Fruit fly (Drosophila melanogaster): ENCODE results near the gene CG17650.

CG17650 gene

DNA sequence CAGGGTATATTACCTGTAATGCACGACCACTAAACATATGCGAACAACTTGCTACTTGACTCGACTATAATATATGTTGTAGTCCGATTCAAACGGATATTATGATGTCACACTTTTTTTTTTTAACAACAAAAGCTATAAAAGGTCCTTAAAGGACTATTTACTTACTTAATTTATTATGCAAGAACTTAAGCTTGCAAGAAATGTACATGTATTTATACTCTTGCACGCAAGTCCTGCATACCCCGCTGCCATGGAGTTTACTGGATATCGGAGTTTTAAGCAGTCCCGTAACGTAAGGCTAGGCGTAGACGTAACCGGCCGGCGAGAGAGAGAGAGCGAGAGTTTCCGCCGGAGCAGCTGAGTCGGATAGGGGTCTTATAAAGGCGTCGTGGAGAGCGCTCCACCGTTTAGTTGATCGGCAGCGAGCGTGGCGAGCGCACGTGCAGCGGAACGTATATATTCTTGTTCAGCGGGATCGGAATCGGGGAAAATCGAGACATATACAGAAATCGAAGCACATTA is 21.8 kb downstream of the CG17650 start:
- TF ChIP-seq psq (optimal IDR thresholded peaks at IDR 0.05) (no peak), insv (optimal IDR thresholded peaks at IDR 0.05) (no peak), Sin3A (optimal IDR thresholded peaks at IDR 0.05) (no peak), Myc (optimal IDR thresholded peaks at IDR 0.05) (no peak), h (optimal IDR thresholded peaks at IDR 0.05) (no peak), ttk (optimal IDR thresholded peaks at IDR 0.05) (no peak)

- TF ChIP-seq h (optimal IDR thresholded peaks at IDR 0.05) = no peak
- no peak for TF ChIP-seq Sin3A (optimal IDR thresholded peaks at IDR 0.05)
- TF ChIP-seq ttk (optimal IDR thresholded peaks at IDR 0.05) = no peak
- TF ChIP-seq psq (optimal IDR thresholded peaks at IDR 0.05) = no peak
- no peak for TF ChIP-seq insv (optimal IDR thresholded peaks at IDR 0.05)
- no peak for TF ChIP-seq Myc (optimal IDR thresholded peaks at IDR 0.05)
Measured at dm6 chr2L:1735133-1735532, 23.8 kb downstream of the CG17650 start.

DNA sequence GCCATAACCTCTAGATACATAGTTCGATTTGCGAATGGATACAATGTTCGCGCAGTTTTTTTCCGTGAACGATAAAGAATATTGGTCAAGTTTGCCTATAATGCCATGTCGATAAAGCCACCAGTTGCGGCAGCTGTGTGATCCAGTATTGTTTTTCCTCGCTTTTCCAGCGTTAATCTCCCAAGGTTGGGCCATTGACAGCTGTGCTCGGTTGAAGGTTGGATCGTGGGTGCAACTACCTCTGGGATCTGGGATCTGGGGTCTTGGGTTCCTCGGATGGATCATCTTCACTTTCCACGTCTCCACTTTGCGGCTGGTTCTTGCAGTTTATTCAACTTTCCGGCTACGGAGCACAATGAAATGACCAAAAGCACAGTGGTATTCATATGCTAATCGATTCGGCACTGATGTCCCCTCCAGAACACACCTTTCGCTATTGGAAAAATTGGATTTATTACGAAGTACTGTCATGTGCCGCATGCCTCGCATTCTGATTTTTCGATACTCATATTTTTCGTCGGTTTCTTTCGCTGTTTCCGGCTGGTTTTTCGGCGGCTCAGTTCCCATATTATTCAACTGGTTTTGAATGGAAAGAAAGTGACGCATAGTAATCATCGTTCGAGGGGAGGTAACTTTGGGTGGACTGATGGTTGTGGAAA is 25.6 kb downstream of the CG17650 start:
- TF ChIP-seq insv (optimal IDR thresholded peaks at IDR 0.05) (no peak), psq (optimal IDR thresholded peaks at IDR 0.05) (no peak), ttk (optimal IDR thresholded peaks at IDR 0.05) (no peak), Sin3A (optimal IDR thresholded peaks at IDR 0.05) (no peak), h (optimal IDR thresholded peaks at IDR 0.05) (no peak), Myc (optimal IDR thresholded peaks at IDR 0.05) (no peak)

DNA sequence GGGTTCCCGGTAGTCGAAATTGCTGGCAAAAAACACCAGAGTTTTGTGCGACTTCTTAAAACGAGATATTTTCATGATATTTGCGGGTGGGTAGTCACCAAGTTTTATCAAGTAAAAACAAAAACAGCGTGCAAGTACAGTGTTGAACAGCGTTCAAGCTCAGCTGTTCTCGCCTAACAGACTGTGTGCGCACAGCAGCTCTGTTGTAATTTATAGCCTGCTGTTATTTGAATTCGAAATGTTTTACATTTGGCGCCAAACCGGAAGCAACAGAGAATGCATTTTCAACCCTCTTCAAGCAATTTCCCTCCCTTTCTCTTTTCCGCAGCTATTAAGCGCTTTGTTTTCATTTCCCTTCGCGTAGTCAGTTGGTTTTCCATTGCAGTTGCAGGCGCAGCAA is 26.7 kb downstream of the CG17650 start, which contains the start of the genes CG17652 and CG17646:
Gene CG17652 (minus strand): TSS at position 168 of the 400 bp plus-strand sequence.
Gene CG17646 (plus strand): TSS at position 336 of the 400 bp plus-strand sequence.
- TF ChIP-seq ttk (optimal IDR thresholded peaks at IDR 0.05) = no peak
- no peak for TF ChIP-seq psq (optimal IDR thresholded peaks at IDR 0.05)
- no peak for TF ChIP-seq Myc (optimal IDR thresholded peaks at IDR 0.05)
- TF ChIP-seq insv (optimal IDR thresholded peaks at IDR 0.05) = no peak

DNA sequence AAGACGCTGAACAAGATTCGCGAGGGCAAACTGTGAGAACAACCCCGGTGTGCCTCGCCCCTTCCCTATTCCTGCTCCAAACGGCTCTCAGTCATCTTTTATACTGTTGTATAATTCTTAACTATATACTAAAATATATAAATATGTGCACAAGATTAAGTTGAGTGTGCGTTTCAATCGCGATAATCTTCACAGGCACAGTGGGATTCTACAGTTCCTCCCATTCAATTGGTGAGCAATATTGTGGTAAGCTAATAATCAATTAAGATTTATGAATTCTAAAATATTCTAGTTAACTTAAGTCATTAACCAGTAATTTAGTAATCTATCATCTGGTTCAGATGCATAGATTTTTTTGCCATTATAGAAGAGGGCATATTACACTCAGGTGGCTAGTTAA is 28.0 kb downstream of the CG17650 start:
- TF ChIP-seq Sin3A (optimal IDR thresholded peaks at IDR 0.05) = no peak

dm6 chr2L:1729607-1730011 is 29.3 kb downstream of the CG17650 start, which contains the start of the genes Eno and CG31937:
Gene Eno (minus strand): TSS chr2L:1729636.
Gene CG31937 (plus strand): TSS chr2L:1729887.
- TF ChIP-seq ttk (optimal IDR thresholded peaks at IDR 0.05) (no peak), Myc (optimal IDR thresholded peaks at IDR 0.05) (no peak), Sin3A (optimal IDR thresholded peaks at IDR 0.05) (no peak), h (optimal IDR thresholded peaks at IDR 0.05) (no peak), psq (optimal IDR thresholded peaks at IDR 0.05) (no peak), insv (optimal IDR thresholded peaks at IDR 0.05) (no peak)

- TF ChIP-seq Sin3A (optimal IDR thresholded peaks at IDR 0.05) (no peak), insv (optimal IDR thresholded peaks at IDR 0.05) (no peak), psq (optimal IDR thresholded peaks at IDR 0.05) (no peak), h (optimal IDR thresholded peaks at IDR 0.05) (no peak), ttk (optimal IDR thresholded peaks at IDR 0.05) (no peak), Myc (optimal IDR thresholded peaks at IDR 0.05) (no peak)
Measured at dm6 chr2L:1728620-1728944, 30.3 kb downstream of the CG17650 start, which contains the start of gene Rrp40. Gene Rrp40 (plus strand): TSS chr2L:1728732.

dm6 chr2L:1727826-1728619 is 30.9 kb downstream of the CG17650 start:
- TF ChIP-seq psq (optimal IDR thresholded peaks at IDR 0.05) (no peak), Myc (optimal IDR thresholded peaks at IDR 0.05) (no peak)

DNA sequence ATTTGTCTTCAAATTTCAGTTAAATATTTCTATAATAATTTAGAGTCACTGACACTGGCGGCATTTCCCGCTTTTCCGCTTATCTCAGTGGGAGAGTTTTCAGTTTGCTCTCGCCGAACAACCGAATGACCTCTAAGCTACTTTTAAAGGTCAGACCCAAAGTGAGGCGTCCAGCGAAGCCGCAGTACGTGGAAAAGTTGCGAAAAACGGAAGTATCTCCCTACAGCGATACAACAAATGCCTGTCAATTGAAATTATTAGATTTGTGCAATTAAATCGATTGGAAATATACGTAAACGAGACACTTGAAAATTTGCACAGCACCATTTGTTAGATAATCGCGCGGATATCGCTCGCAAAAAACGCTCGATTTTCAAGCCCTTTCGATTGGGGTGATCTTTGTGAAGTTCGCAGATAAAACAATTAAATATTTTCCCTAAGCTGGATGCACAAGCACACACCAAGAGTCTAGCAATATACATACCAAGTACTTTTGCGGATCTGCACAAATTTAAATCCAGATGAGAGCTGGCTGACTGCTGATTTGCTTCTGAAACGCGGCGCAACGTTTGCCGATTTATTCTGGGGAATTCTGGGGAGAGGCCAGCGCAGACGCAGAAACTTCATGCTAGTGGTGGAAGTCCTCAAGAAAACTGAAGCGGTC is 31.6 kb downstream of the CG17650 start:
- TF ChIP-seq insv (optimal IDR thresholded peaks at IDR 0.05) (no peak), h (optimal IDR thresholded peaks at IDR 0.05) (no peak), psq (optimal IDR thresholded peaks at IDR 0.05) (no peak), ttk (optimal IDR thresholded peaks at IDR 0.05) (no peak), Sin3A (optimal IDR thresholded peaks at IDR 0.05) (no peak), Myc (optimal IDR thresholded peaks at IDR 0.05) (no peak)

DNA sequence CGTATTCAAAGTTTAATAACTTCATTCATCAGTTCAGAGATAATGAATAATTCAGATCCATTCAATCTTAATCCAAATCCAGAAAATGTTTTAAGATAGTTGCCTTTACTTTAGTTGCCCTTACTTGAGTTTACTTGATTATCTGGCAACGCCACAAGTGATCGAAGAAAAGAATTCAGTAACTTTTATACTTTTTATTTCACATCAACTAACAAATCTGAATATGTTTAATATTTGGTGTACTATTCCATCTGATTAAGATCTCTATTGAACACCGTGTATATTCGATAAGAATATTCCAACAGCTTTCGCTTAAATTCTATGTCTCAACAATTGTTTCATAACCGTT is 34.3 kb downstream of the CG17650 start:
- TF ChIP-seq psq (optimal IDR thresholded peaks at IDR 0.05) = no peak
- no peak for TF ChIP-seq ttk (optimal IDR thresholded peaks at IDR 0.05)
- TF ChIP-seq Sin3A (optimal IDR thresholded peaks at IDR 0.05) = no peak
- TF ChIP-seq h (optimal IDR thresholded peaks at IDR 0.05) = no peak
- TF ChIP-seq insv (optimal IDR thresholded peaks at IDR 0.05) = no peak
- no peak for TF ChIP-seq Myc (optimal IDR thresholded peaks at IDR 0.05)

- TF ChIP-seq h (optimal IDR thresholded peaks at IDR 0.05) (no peak), Myc (optimal IDR thresholded peaks at IDR 0.05) (no peak), insv (optimal IDR thresholded peaks at IDR 0.05) (no peak), ttk (optimal IDR thresholded peaks at IDR 0.05) (no peak), Sin3A (optimal IDR thresholded peaks at IDR 0.05) (no peak), psq (optimal IDR thresholded peaks at IDR 0.05) (no peak)
Measured at dm6 chr2L:1723937-1724591, 34.8 kb downstream of the CG17650 start, which contains the start of gene Rim2. Gene Rim2 (minus strand): TSS chr2L:1724388.

Data from Kc167 (cell line).